Worm (Caenorhabditis elegans): ENCODE results near the gene drd-10.
"Not testable (repeated sequence)": the region's sequence is repeated elsewhere in the genome, so short reads cannot be mapped to it uniquely, and the experiment has no call there.

drd-10 gene

DNA sequence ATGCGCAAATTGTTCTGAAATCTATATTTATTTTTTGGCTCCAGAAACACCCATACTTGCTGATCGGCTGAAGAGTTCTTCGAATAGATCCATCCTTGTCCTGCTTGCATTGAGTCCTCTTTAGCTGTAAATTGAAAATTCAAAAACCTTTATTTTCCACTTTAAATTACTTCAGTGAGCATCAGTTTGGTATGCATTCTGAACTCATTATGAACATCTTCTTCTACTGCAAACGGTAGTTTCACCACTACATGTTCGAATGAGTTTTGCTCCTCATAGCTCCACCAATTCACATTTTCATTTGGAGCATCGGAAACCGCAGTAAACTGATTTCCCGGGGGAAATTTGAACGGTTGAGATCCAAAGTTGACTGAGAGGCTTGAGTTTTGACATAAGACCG is 42.7 kb downstream of the drd-10 start:
- TF ChIP-seq R02D3.7 (tag; optimal IDR thresholded peaks at IDR 0.05) (no peak), nhr-77 (tag; optimal IDR thresholded peaks at IDR 0.05) (no peak), ceh-9 (tag; optimal IDR thresholded peaks at IDR 0.05) (no peak), fos-1 (tag; optimal IDR thresholded peaks at IDR 0.05) (no peak), fkh-2 (tag; optimal IDR thresholded peaks at IDR 0.05) (no peak), elt-2 (tag; optimal IDR thresholded peaks at IDR 0.05) (no peak)

DNA sequence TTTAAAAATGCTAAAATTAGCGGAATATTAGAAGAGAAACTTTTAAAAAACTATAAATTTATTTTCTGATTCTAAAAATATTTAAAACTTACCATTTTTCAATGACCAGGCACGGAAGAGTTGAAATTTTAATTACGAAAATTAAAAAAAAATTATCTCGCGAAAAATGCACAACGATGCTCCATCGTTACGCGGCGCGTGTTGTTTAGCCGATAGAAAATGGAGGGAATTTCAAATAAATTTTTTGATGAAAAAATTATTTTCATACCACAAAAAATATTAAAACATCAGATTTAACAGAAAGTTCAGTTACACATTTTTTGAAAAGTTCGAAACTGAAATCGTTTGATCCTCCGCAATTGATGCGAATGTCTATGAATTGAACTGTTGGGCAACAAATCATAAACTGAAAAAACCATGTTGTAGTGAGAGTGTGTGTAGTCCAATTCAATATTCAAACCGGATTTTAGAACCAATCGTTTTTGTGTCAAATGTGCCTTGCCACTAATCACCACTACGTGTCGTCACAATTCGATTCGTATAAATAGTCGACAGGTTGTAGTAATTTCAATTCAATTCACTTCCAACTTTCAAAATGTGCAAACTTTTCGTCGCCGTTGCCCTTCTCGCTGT is 43.8 kb downstream of the drd-10 start, which contains the start of the genes tofu-2 and spig-1:
Gene tofu-2 (minus strand): TSS at position 116 of the 633 bp plus-strand sequence.
Gene spig-1 (plus strand): TSS at position 583 of the 633 bp plus-strand sequence.
- TF ChIP-seq elt-3 (tag; optimal IDR thresholded peaks at IDR 0.05) (no peak), nhr-25 (tag; optimal IDR thresholded peaks at IDR 0.05) (no peak), eor-1 (tag; optimal IDR thresholded peaks at IDR 0.05) (no peak), elt-1 (tag; optimal IDR thresholded peaks at IDR 0.05) (no peak), sea-2 (GFP tag; optimal IDR thresholded peaks at IDR 0.05) (no peak), elt-2 (tag; optimal IDR thresholded peaks at IDR 0.05) (no peak), mdl-1 (tag; optimal IDR thresholded peaks at IDR 0.05) (no peak), egl-5 (tag; optimal IDR thresholded peaks at IDR 0.05) (no peak), skn-1 (tag; optimal IDR thresholded peaks at IDR 0.05) (no peak), nhr-67 (tag; optimal IDR thresholded peaks at IDR 0.05) (no peak), nhr-12 (tag; optimal IDR thresholded peaks at IDR 0.05) (no peak), ztf-4 (tag; optimal IDR thresholded peaks at IDR 0.05) (no peak), lsy-12 (tag; optimal IDR thresholded peaks at IDR 0.05) (no peak)

DNA sequence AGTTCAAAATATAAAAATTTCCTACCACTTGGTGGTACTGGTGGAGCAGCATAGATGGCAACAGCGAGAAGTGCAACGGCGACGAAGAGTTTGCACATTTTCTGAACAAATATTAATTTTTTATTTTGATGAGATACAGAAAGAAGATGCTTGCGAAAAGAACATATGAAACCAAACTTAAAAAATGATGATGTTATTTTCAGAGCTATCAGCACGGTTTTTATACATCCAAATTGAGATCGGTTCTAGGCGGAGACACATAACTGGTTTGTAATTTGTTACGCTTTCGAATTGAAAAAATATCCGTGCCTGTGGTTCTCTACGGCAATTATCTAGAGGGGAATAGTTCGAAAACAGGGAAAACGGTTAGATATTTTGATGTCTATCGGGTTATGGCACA is 45.7 kb downstream of the drd-10 start, which contains the start of gene txt-17:
Gene txt-17 (minus strand): TSS at position 101 of the 400 bp plus-strand sequence.
- TF ChIP-seq aly-2 (tag; optimal IDR thresholded peaks at IDR 0.05) (no peak), egl-27 (tag; optimal IDR thresholded peaks at IDR 0.05) (no peak), nhr-43 (tag; optimal IDR thresholded peaks at IDR 0.05; ENCODE audit: poor library complexity, severe bottlenecking) (no peak), jun-1 (tag; optimal IDR thresholded peaks at IDR 0.05) (no peak), unc-62 (GFP tag; optimal IDR thresholded peaks at IDR 0.05) (no peak), lin-39 (tag; optimal IDR thresholded peaks at IDR 0.05) (no peak), ztf-4 (tag; optimal IDR thresholded peaks at IDR 0.05) (no peak), nhr-23 (tag; optimal IDR thresholded peaks at IDR 0.05) (no peak), mml-1 (tag; optimal IDR thresholded peaks at IDR 0.05) (no peak), lin-15B (tag; optimal IDR thresholded peaks at IDR 0.05) (no peak), snpc-4 (tag; optimal IDR thresholded peaks at IDR 0.05) (no peak), ama-1 (optimal IDR thresholded peaks at IDR 0.05) (no peak), ZK546.5 (tag; optimal IDR thresholded peaks at IDR 0.05) (no peak), fkh-2 (tag; optimal IDR thresholded peaks at IDR 0.05) (no peak)

- TF ChIP-seq lsy-12 (tag; optimal IDR thresholded peaks at IDR 0.05) (no peak), ztf-4 (tag; optimal IDR thresholded peaks at IDR 0.05) (no peak), nhr-67 (tag; optimal IDR thresholded peaks at IDR 0.05) (no peak), snpc-4 (tag; optimal IDR thresholded peaks at IDR 0.05) (no peak)
Measured at ce11 chrV:7054598-7054997, 47.2 kb downstream of the drd-10 start, which contains the start of gene spig-8. Gene spig-8, plus strand, starts transcription at chrV:7054898.

DNA sequence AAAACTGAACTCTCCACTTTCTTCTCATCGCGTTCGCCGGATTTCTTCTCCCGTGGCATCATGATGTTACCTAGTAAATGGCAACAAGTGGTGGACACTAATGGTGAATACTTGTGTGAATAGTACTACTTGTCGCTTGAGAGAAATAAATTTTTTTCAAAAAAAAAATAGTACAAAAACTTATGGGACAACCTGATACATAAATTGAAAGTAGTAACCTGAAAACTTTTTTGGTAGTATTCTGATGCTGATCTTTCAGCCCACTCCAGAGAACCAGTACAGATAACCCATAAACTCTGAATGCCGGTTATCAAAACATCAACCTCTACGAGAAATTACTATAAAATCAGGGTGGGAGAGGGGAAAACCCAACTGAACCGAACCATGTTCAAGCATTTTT is 50.4 kb downstream of the drd-10 start, which contains the start of gene Y57E12AL.2:
Gene Y57E12AL.2 (plus strand): TSS at position 301 of the 400 bp plus-strand sequence.
- TF ChIP-seq fos-1 (tag; optimal IDR thresholded peaks at IDR 0.05); lin-15B (tag; optimal IDR thresholded peaks at IDR 0.05); fkh-10 (GFP tag; optimal IDR thresholded peaks at IDR 0.05): not testable (repeated sequence)

All from whole organism, L3 larva.